Worm (Caenorhabditis elegans): ENCODE results near the gene abts-4.
A peak's percentile ranks its signal among the peaks of the same experiment; 100 is the strongest.

Gene abts-4

ce11 chrX:6761688-6762185 is at the start of gene abts-4:
Gene abts-4 (minus strand): TSS chrX:6761738.
- no peak for TF ChIP-seq dao-5 (tag; optimal IDR thresholded peaks at IDR 0.05)
- TF ChIP-seq him-1 (tag; optimal IDR thresholded peaks at IDR 0.05): no peak
- TF ChIP-seq W03F9.2 (tag; optimal IDR thresholded peaks at IDR 0.05): no peak

ce11 chrX:6808640-6809039 is 47.1 kb upstream of the abts-4 start:
- TF ChIP-seq W03F9.2 (tag; optimal IDR thresholded peaks at IDR 0.05) (no peak), him-1 (tag; optimal IDR thresholded peaks at IDR 0.05) (no peak), dao-5 (tag; optimal IDR thresholded peaks at IDR 0.05) (no peak)

DNA sequence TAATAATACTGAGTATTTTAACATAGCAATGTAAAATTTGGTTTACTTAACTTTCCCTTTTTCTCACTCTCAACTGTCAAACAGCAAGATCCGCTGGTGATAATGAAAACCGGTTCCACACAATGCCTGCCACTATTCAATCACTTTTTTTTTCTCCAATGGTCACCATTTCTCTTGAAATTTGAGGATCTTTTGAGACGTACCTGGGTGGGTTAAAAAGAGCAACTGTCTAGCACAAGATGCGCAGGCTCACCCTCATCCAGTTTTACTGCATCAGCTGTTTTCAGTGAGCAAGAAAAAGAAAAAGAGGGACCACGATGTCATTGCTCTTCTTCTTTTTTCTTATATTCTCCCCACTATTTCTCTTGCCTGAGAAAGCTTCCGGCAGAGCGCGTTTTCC is 46.7 kb upstream of the abts-4 start:
- no peak for TF ChIP-seq dao-5 (tag; optimal IDR thresholded peaks at IDR 0.05)
- no peak for TF ChIP-seq him-1 (tag; optimal IDR thresholded peaks at IDR 0.05)
- no peak for TF ChIP-seq W03F9.2 (tag; optimal IDR thresholded peaks at IDR 0.05)

DNA sequence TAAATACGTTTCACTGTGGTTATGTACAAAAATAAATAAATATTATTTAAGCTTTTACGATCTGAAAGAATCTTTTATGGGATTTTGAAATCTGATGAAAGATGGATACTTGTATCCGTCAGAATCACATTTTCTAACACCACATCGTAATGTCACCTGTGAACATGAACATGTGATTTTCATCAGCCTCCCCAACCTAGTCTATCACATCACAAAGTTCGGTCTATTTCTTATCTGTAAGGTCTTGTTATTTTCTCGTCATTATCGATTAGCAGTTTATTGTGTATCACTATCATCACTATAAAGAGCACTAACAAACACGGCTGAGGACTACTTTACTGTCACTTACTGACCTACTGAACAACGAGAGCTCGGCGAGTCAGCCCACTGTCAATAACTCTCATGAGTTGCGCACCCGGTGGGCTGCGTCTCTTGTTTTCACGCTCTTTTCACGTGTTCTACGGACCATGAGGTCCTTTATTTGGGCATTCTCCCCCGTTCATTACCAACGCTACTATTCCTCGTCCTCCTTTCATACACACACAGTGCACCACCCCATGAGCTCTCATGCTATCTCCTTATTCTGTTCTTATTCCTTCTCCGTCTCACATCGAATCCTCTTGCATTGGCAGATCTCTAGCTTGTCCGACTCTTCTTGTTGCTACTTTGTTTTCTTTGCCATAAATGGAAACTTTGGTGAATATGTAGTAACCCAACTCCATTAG is 45.8 kb upstream of the abts-4 start:
- TF ChIP-seq him-1 (tag; optimal IDR thresholded peaks at IDR 0.05): no peak
- no peak for TF ChIP-seq W03F9.2 (tag; optimal IDR thresholded peaks at IDR 0.05)
- TF ChIP-seq dao-5 (tag; optimal IDR thresholded peaks at IDR 0.05): no peak

DNA sequence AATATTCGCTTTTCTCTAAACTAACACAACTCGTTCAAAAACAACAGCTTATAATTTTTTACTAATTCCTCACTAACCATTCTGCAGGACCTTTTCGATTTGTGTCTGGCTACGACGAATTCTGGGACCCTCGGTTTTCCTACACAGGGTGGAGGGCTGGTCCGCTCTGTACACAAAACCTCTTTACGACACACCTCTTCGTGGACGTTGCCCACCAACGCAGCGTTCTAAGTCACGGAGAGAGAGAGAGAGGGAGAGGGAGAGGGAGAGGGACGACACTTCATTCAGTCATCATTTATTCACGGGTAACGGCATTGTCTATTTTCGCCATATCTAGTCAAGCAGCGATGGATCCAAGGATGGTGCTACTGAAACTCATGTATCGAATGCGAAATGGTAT is 44.9 kb upstream of the abts-4 start, which contains the start of gene atg-2:
atg-2 (plus strand) TSS at position 301 of the 400 bp plus-strand sequence.
- TF ChIP-seq him-1 (tag; optimal IDR thresholded peaks at IDR 0.05) (no peak), dao-5 (tag; optimal IDR thresholded peaks at IDR 0.05) (no peak), W03F9.2 (tag; optimal IDR thresholded peaks at IDR 0.05) (no peak)

DNA sequence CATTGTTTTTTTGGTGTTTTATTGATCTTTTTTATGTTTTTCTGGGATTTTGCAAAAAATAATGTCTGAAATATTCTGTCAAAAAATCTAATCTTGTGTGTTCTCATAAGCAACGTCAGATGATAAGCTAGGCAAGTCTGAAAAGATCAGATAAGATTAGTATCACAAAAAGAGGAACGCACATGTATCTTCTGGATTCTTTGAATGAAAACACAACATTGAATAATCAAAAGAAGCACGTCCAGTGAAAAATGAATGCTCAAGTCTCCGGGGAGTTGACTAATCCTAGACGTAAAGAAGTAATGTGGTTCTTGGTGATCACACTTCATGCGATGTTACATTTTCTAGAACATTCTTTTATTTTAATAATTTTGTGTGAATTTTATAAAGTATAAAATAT is 43.9 kb upstream of the abts-4 start:
- TF ChIP-seq him-1 (tag; optimal IDR thresholded peaks at IDR 0.05): no peak
- TF ChIP-seq dao-5 (tag; optimal IDR thresholded peaks at IDR 0.05): no peak
- TF ChIP-seq W03F9.2 (tag; optimal IDR thresholded peaks at IDR 0.05): no peak

DNA sequence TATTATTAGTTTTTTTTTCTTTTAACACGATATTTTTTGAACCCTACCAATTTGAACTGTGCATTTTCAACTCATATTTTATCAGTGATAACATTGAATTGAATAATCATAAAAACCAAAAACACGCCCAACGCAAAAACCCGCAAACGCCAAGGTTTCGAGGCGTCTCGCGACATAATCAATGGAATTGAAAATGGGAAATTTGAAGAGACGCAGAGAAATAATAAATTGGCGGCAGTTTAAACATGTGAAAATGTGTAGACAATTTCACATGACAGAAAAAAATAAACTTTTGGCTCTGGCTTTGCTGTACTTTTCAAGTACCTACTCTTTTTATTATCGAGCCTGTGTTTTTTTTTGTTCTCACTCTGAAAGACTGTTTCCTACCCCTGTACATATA is 43.3 kb upstream of the abts-4 start:
- no peak for TF ChIP-seq him-1 (tag; optimal IDR thresholded peaks at IDR 0.05)
- TF ChIP-seq W03F9.2 (tag; optimal IDR thresholded peaks at IDR 0.05): peak; percentile 4
- no peak for TF ChIP-seq dao-5 (tag; optimal IDR thresholded peaks at IDR 0.05)

DNA sequence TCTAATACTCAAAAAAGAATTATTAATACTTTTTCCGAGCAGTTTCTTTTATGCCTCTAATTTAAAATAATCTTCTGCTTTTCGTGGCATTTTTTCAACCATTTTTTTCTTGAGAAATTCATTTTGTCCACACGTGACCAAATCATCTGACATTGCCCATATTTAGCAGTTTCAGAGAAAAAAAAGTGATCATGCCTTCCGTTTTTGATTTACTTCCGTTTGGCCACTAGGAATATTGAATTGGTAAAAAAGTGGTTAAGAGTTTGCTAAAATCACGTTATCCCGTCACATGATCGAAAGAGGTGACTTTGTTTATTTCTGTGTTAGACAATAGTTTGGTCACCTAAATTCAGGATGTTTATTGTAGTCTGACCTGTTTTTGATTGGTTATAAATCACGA is 42.9 kb upstream of the abts-4 start:
- TF ChIP-seq W03F9.2 (tag; optimal IDR thresholded peaks at IDR 0.05) (no peak), dao-5 (tag; optimal IDR thresholded peaks at IDR 0.05) (no peak), him-1 (tag; optimal IDR thresholded peaks at IDR 0.05) (no peak)

ce11 chrX:6801546-6801945 is 40.0 kb upstream of the abts-4 start:
- no peak for TF ChIP-seq W03F9.2 (tag; optimal IDR thresholded peaks at IDR 0.05)
- no peak for TF ChIP-seq him-1 (tag; optimal IDR thresholded peaks at IDR 0.05)
- no peak for TF ChIP-seq dao-5 (tag; optimal IDR thresholded peaks at IDR 0.05)

DNA sequence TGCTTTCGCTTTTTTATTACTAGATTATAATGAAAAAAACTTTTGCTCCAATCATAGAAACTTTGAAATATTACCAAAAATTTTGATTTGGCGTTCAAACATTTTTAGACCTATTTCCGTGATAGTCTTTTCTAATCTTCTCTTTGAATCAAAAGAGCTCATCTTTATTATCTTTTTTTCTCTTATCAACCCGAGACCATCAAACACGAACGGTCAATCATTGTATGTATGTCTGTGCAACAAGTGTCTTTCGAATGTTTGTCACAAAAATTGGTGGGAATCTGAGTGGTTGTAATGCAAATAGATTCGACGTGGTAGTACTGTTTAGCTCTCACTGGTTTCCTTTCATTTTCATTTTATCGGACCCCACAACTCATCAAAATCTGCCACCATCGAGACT is 38.2 kb upstream of the abts-4 start, which contains the start of gene M03A8.3:
M03A8.3 (plus strand) TSS at position 278 of the 400 bp plus-strand sequence.
- TF ChIP-seq W03F9.2 (tag; optimal IDR thresholded peaks at IDR 0.05) (no peak), dao-5 (tag; optimal IDR thresholded peaks at IDR 0.05) (no peak), him-1 (tag; optimal IDR thresholded peaks at IDR 0.05) (no peak)

- TF ChIP-seq him-1 (tag; optimal IDR thresholded peaks at IDR 0.05) (no peak), dao-5 (tag; optimal IDR thresholded peaks at IDR 0.05) (no peak), W03F9.2 (tag; optimal IDR thresholded peaks at IDR 0.05) (no peak)
Observed at ce11 chrX:6795843-6796521, 34.4 kb upstream of the abts-4 start.

ce11 chrX:6792281-6793003 is 30.9 kb upstream of the abts-4 start:
- TF ChIP-seq W03F9.2 (tag; optimal IDR thresholded peaks at IDR 0.05) (no peak), him-1 (tag; optimal IDR thresholded peaks at IDR 0.05) (no peak), dao-5 (tag; optimal IDR thresholded peaks at IDR 0.05) (no peak)

- no peak for TF ChIP-seq dao-5 (tag; optimal IDR thresholded peaks at IDR 0.05)
- TF ChIP-seq W03F9.2 (tag; optimal IDR thresholded peaks at IDR 0.05): no peak
- TF ChIP-seq him-1 (tag; optimal IDR thresholded peaks at IDR 0.05): no peak
Observed at ce11 chrX:6790986-6791385, 29.4 kb upstream of the abts-4 start, which contains the start of gene asp-3. Gene asp-3 (plus strand): TSS chrX:6791064.

ce11 chrX:6790457-6790856 is 28.9 kb upstream of the abts-4 start:
- TF ChIP-seq W03F9.2 (tag; optimal IDR thresholded peaks at IDR 0.05) (no peak), dao-5 (tag; optimal IDR thresholded peaks at IDR 0.05) (no peak), him-1 (tag; optimal IDR thresholded peaks at IDR 0.05) (no peak)

Data from whole organism, L4/young adult.